Fruit fly (Drosophila melanogaster) whole organism, wandering third instar larva: Measurements from ENCODE around the gene CG17029.
A peak's percentile ranks its signal among the peaks of the same experiment; 100 is the strongest.

Source experiments
- CG32264 ChIP-seq: fragments of 200-800 bp; sonication (Bioruptor generic); optimal IDR thresholded peaks from 2 replicates; lab custom pipeline; 2016; ENCODE audit warnings: missing biosample characterization, missing genetic modification characterization
- CG9705 ChIP-seq: fragments of 200-800 bp; sonication (Bioruptor generic); optimal IDR thresholded peaks from 2 replicates; lab custom pipeline; 2018; ENCODE audit warnings: missing biosample characterization, mild to moderate bottlenecking, missing genetic modification characterization
- CrebA ChIP-seq: fragments of 200-800 bp; sonication (Bioruptor generic); optimal IDR thresholded peaks from 2 replicates; lab custom pipeline; 2016; ENCODE audit warnings: missing biosample characterization, mild to moderate bottlenecking, missing genetic modification characterization, borderline replicate concordance
- GATAd ChIP-seq: sonication (Bioruptor generic); optimal IDR thresholded peaks from 2 replicates; lab custom pipeline; 2016; ENCODE audit warnings: missing biosample characterization, missing genetic modification characterization
- Hnf4 ChIP-seq: fragments of 200-800 bp; sonication (Bioruptor generic); optimal IDR thresholded peaks from 2 replicates; lab custom pipeline; 2016; ENCODE audit warnings: missing biosample characterization, mild to moderate bottlenecking, missing genetic modification characterization
- Hr78 ChIP-seq: fragments of >200 bp; optimal IDR thresholded peaks from 2 replicates; lab custom pipeline; 2017; ENCODE audit warnings: missing biosample characterization, missing genetic modification characterization
- Hr83 ChIP-seq: fragments of 200-300 bp; sonication (Bioruptor generic); optimal IDR thresholded peaks from 2 replicates; lab custom pipeline; 2016; ENCODE audit warnings: missing biosample characterization, mild to moderate bottlenecking, missing genetic modification characterization, moderate library complexity; ENCODE audit not compliant: poor library complexity, severe bottlenecking
- Mio ChIP-seq: sonication (Bioruptor generic); optimal IDR thresholded peaks from 2 replicates; lab custom pipeline; 2016; ENCODE audit warnings: missing biosample characterization, missing genetic modification characterization
- Myc ChIP-seq: fragments of >200 bp; optimal IDR thresholded peaks from 2 replicates; lab custom pipeline; 2017
- N ChIP-seq: fragments of >200 bp; optimal IDR thresholded peaks from 2 replicates; lab custom pipeline; 2018; ENCODE audit warnings: missing biosample characterization, missing external identifiers, missing genetic modification characterization
- OdsH ChIP-seq: fragments of 200-800 bp; sonication (Bioruptor generic); optimal IDR thresholded peaks from 2 replicates; lab custom pipeline; 2016; ENCODE audit warnings: missing biosample characterization, mild to moderate bottlenecking, missing genetic modification characterization
- Rel ChIP-seq, 2 experiments: fragments of 200-800 bp; sonication (Bioruptor generic) in 1 of 2; optimal IDR thresholded peaks; 2 replicates in 1 of 2; 3 replicates in 1 of 2; lab custom pipeline; 2016 to 2019; ENCODE audit warnings: mild to moderate bottlenecking in 2 of 2, missing biosample characterization in 2 of 2, missing genetic modification characterization in 2 of 2, moderate library complexity in 1 of 2
- Sp1 ChIP-seq: fragments of 200-800 bp; sonication (Bioruptor generic); optimal IDR thresholded peaks from 3 replicates; lab custom pipeline; 2019; ENCODE audit warnings: missing biosample characterization, mild to moderate bottlenecking, missing genetic modification characterization, moderate library complexity
- Vsx2 ChIP-seq: fragments of 200-300, 225-300 bp; sonication (Bioruptor generic); optimal IDR thresholded peaks from 2 replicates; lab custom pipeline; 2018; ENCODE audit warnings: missing biosample characterization, missing genetic modification characterization; ENCODE audit not compliant: partially characterized antibody
- br ChIP-seq: fragments of 200-800 bp; sonication (Bioruptor generic); optimal IDR thresholded peaks from 2 replicates; lab custom pipeline; 2016; ENCODE audit warnings: missing biosample characterization, missing genetic modification characterization
- dl ChIP-seq, 2 experiments: fragments of 175-275, 200-275 bp in 1 of 2; fragments of 200-275 bp in 1 of 2; sonication (Bioruptor generic); optimal IDR thresholded peaks; lab custom pipeline; 2018; ENCODE audit warnings: mild to moderate bottlenecking in 2 of 2, missing biosample characterization in 2 of 2, missing genetic modification characterization in 2 of 2, moderate library complexity in 2 of 2; ENCODE audit not compliant: partially characterized antibody in 2 of 2, insufficient read depth in 1 of 2
- dsf ChIP-seq: sonication (Bioruptor generic); optimal IDR thresholded peaks from 2 replicates; lab custom pipeline; 2016; ENCODE audit warnings: missing biosample characterization, missing genetic modification characterization, borderline replicate concordance
- ey ChIP-seq: fragments of 200-800 bp; sonication (Bioruptor generic); optimal IDR thresholded peaks from 2 replicates; lab custom pipeline; 2016; ENCODE audit warnings: missing biosample characterization, missing genetic modification characterization
- foxo ChIP-seq, 2 experiments: fragments of 200-800 bp; sonication (Bioruptor generic); optimal IDR thresholded peaks; 2 replicates in 1 of 2; 3 replicates in 1 of 2; lab custom pipeline; 2016 to 2017; ENCODE audit warnings: missing biosample characterization in 2 of 2, missing genetic modification characterization in 2 of 2
- fru ChIP-seq: fragments of 200-800 bp; sonication (Bioruptor generic); optimal IDR thresholded peaks from 3 replicates; lab custom pipeline; 2016; ENCODE audit warnings: missing biosample characterization, mild to moderate bottlenecking, missing genetic modification characterization
- jim ChIP-seq: fragments of 175-275, 200-325 bp; sonication (Bioruptor generic); optimal IDR thresholded peaks from 2 replicates; lab custom pipeline; 2016; ENCODE audit warnings: missing biosample characterization, mild to moderate bottlenecking, missing genetic modification characterization
- lola ChIP-seq: fragments of >200 bp; optimal IDR thresholded peaks from 2 replicates; lab custom pipeline; 2017; ENCODE audit warnings: missing biosample characterization, missing genetic modification characterization
- pan ChIP-seq: fragments of >200 bp; optimal IDR thresholded peaks from 2 replicates; lab custom pipeline; 2017
- psq ChIP-seq: fragments of 200-800 bp; sonication (Bioruptor generic); optimal IDR thresholded peaks from 3 replicates; lab custom pipeline; 2017; ENCODE audit warnings: missing biosample characterization, mild to moderate bottlenecking, missing genetic modification characterization, moderate library complexity
- sv ChIP-seq: fragments of 200-800 bp; sonication (Bioruptor generic); optimal IDR thresholded peaks from 3 replicates; lab custom pipeline; 2016; ENCODE audit warnings: missing biosample characterization, missing genetic modification characterization
- usp ChIP-seq: fragments of >200 bp; optimal IDR thresholded peaks from 2 replicates; lab custom pipeline; 2017; ENCODE audit warnings: missing biosample characterization, missing genetic modification characterization
- woc ChIP-seq: sonication (Bioruptor generic); optimal IDR thresholded peaks from 2 replicates; lab custom pipeline; 2016; ENCODE audit warnings: missing biosample characterization, mild to moderate bottlenecking, missing genetic modification characterization

The CG17029 gene

dm6 chr3L:15956448-15957010 is 20.1 kb upstream of the CG17029 start, which contains the start of gene elgi (continued):
- TF ChIP-seq lola (GFP tag; lab: Kevin White, UChicago) (no peak), Hr78 (no peak), Myc (lab: Kevin White, UChicago) (peak; percentile 88), ey (GFP tag; lab: Kevin White, UChicago) (peak; percentile 54), sv (peak; percentile 52), OdsH (GFP tag; lab: Kevin White, UChicago) (peak; percentile 46), jim (GFP tag; lab: Kevin White, UChicago) (no peak), fru (GFP tag; lab: Kevin White, UChicago) (peak; percentile 77)

dm6 chr3L:15958612-15959315 is 17.9 kb upstream of the CG17029 start, which contains the start of gene CG17032:
Gene CG17032 (plus strand): TSS chr3L:15958843.
- TF ChIP-seq CG32264 (GFP tag; lab: Kevin White, UChicago) (no peak), jim (GFP tag; lab: Kevin White, UChicago) (no peak), Rel (GFP tag; optimal IDR thresholded peaks at IDR 0.05; lab: Kevin White, UChicago) (no peak), Rel (tag; optimal IDR thresholded peaks at IDR 0.05; lab: Kevin White, UChicago) (peak; percentile 92), Hr78 (no peak), Mio (GFP tag; lab: Kevin White, UChicago) (no peak), dsf (GFP tag; lab: Kevin White, UChicago) (no peak), CG9705 (GFP tag; lab: Kevin White, UChicago) (no peak), dl (GFP tag; optimal IDR thresholded peaks at IDR 0.05; lab: Kevin White, UChicago; ENCODE audit: insufficient read depth in 1 of 2, partially characterized antibody in 2 of 2) (no peak), pan (lab: Kevin White, UChicago) (no peak), psq (GFP tag; lab: Kevin White, UChicago) (peak; percentile 22), N (GFP tag; lab: Kevin White, UChicago) (no peak), br (GFP tag; lab: Kevin White, UChicago) (no peak), GATAd (GFP tag; lab: Kevin White, UChicago) (no peak), woc (GFP tag; lab: Kevin White, UChicago) (no peak), CrebA (no peak), OdsH (GFP tag; lab: Kevin White, UChicago) (no peak), lola (GFP tag; lab: Kevin White, UChicago) (no peak), Vsx2 (GFP tag; lab: Kevin White, UChicago) (no peak)

dm6 chr3L:15967588-15968500 is 8.8 kb upstream of the CG17029 start, which contains the start of the genes Brr2 and CG10516:
Gene Brr2 (minus strand): TSS chr3L:15967872.
Gene CG10516 (plus strand): TSS chr3L:15968204.
- peak; percentile 32 for TF ChIP-seq psq (GFP tag; lab: Kevin White, UChicago)
- no peak for TF ChIP-seq Myc (lab: Kevin White, UChicago)
- TF ChIP-seq ey (GFP tag; lab: Kevin White, UChicago): peak; percentile 34
- no peak for TF ChIP-seq usp
- peak; percentile 30 for TF ChIP-seq sv
- peak; percentile 56 for TF ChIP-seq Hr83
- no peak for TF ChIP-seq dl (GFP tag; optimal IDR thresholded peaks at IDR 0.05; lab: Kevin White, UChicago; ENCODE audit: insufficient read depth in 1 of 2, partially characterized antibody in 2 of 2)
- no peak for TF ChIP-seq jim (GFP tag; lab: Kevin White, UChicago)
- TF ChIP-seq foxo (GFP tag; optimal IDR thresholded peaks at IDR 0.05; lab: Kevin White, UChicago): no peak
- no peak for TF ChIP-seq Sp1
- TF ChIP-seq CG9705 (GFP tag; lab: Kevin White, UChicago): peak; percentile 5

- TF ChIP-seq Hnf4 (GFP tag; lab: Kevin White, UChicago) (no peak), Rel (GFP tag; optimal IDR thresholded peaks at IDR 0.05; lab: Kevin White, UChicago) (no peak), Rel (tag; optimal IDR thresholded peaks at IDR 0.05; lab: Kevin White, UChicago) (no peak)
Observed at dm6 chr3L:15968686-15969085, 8.0 kb upstream of the CG17029 start.
